Worm (Caenorhabditis elegans): ENCODE measurements around the gene egl-5.

DNA sequence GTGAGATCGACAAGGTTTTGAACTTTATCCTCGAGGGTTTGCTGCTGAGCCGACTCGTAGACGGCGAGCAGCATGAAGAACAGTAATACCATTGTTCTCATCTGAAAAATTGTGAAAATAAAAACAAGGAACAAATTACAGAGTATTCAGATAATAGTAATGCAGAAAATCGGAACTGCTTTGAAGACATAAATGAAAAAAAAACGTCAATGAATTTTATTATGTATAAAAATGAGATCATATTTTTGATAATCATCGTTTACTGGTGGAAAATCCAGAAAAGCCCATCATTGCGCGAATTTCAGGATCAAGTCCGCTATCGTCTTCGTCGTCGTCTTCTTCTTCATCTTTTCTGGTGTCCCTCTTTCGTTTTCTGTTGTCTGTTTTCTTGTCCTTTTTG lies 45.2 kb upstream of the egl-5 start, which contains the start of gene ZK686.3:
- TF ChIP-seq him-1 (tag; optimal IDR thresholded peaks at IDR 0.05), result no peak
- TF ChIP-seq dao-5 (tag; optimal IDR thresholded peaks at IDR 0.05), result no peak
- no peak for TF ChIP-seq W03F9.2 (tag; optimal IDR thresholded peaks at IDR 0.05)

All from whole organism, L4/young adult.